Worm (Caenorhabditis elegans) whole organism, L3 larva: ENCODE data around the gene F52E4.5.

Experiments
- R02D3.7 ChIP-seq: fragments of 150-350 bp; optimal IDR thresholded peaks from 2 replicates; lab custom pipeline; 2014; ENCODE audit warnings: missing biosample characterization, missing genetic modification characterization
- ZK546.5 ChIP-seq: sonication (generic microtip); optimal IDR thresholded peaks from 2 replicates; lab custom pipeline; 2017; ENCODE audit warnings: missing biosample characterization, missing genetic modification characterization
- aly-2 ChIP-seq: fragments of 150-350 bp; optimal IDR thresholded peaks from 2 replicates; lab custom pipeline; 2014; ENCODE audit warnings: missing biosample characterization, missing genetic modification characterization
- ama-1 ChIP-seq: fragments of 150-350 bp; optimal IDR thresholded peaks from 2 replicates; lab custom pipeline; 2018
- ceh-16 ChIP-seq: sonication (generic microtip); optimal IDR thresholded peaks from 2 replicates; lab custom pipeline; 2017; ENCODE audit warnings: missing biosample characterization, missing genetic modification characterization
- ceh-28 ChIP-seq: fragments of 150-350 bp; optimal IDR thresholded peaks from 2 replicates; lab custom pipeline; 2014; ENCODE audit warnings: missing biosample characterization, missing genetic modification reagents, missing genetic modification characterization
- ceh-9 ChIP-seq: sonication (generic microtip); optimal IDR thresholded peaks from 2 replicates; lab custom pipeline; 2018; ENCODE audit warnings: missing biosample characterization, missing genetic modification characterization
- daf-12 ChIP-seq: fragments of 150-350 bp; optimal IDR thresholded peaks from 2 replicates; lab custom pipeline; 2014; ENCODE audit warnings: missing biosample characterization, missing genetic modification reagents, missing genetic modification characterization
- egl-27 ChIP-seq: sonication (generic microtip); optimal IDR thresholded peaks from 4 replicates; lab custom pipeline; 2017; ENCODE audit warnings: missing biosample characterization, missing genetic modification reagents, missing genetic modification characterization
- elt-1 ChIP-seq: fragments of 150-350 bp; optimal IDR thresholded peaks from 2 replicates; lab custom pipeline; 2014; ENCODE audit warnings: missing biosample characterization, missing genetic modification characterization
- elt-2 ChIP-seq: sonication (generic microtip); optimal IDR thresholded peaks from 2 replicates; lab custom pipeline; 2016; ENCODE audit warnings: missing genetic modification reagents, mild to moderate bottlenecking, missing genetic modification characterization, missing compliant biosample characterization
- elt-3 ChIP-seq, 3 experiments: fragments of 150-350 bp in 1 of 3; sonication (generic microtip) in 2 of 3; optimal IDR thresholded peaks; 2 replicates in 2 of 3; 4 replicates in 1 of 3; lab custom pipeline; 2014 to 2017; ENCODE audit warnings: missing biosample characterization in 3 of 3, missing genetic modification characterization in 3 of 3
- eor-1 ChIP-seq, 2 experiments: fragments of 150-350 bp; optimal IDR thresholded peaks; 2 replicates each; lab custom pipeline; 2014 to 2018; ENCODE audit warnings: missing biosample characterization in 2 of 2, missing genetic modification characterization in 2 of 2
- fkh-10 ChIP-seq: sonication (generic microtip); optimal IDR thresholded peaks from 2 replicates; lab custom pipeline; 2017; ENCODE audit warnings: missing biosample characterization, missing genetic modification reagents, missing genetic modification characterization
- fkh-2 ChIP-seq: fragments of 150-350 bp; optimal IDR thresholded peaks from 2 replicates; lab custom pipeline; 2014; ENCODE audit warnings: missing biosample characterization, missing genetic modification reagents, missing genetic modification characterization
- fos-1 ChIP-seq: fragments of 150-350 bp; optimal IDR thresholded peaks from 2 replicates; lab custom pipeline; 2014; ENCODE audit warnings: missing biosample characterization, missing genetic modification characterization
- hmg-11 ChIP-seq: sonication (generic microtip); optimal IDR thresholded peaks from 2 replicates; lab custom pipeline; 2016; ENCODE audit warnings: missing genetic modification characterization, missing compliant biosample characterization
- jun-1 ChIP-seq: fragments of 150-350 bp; optimal IDR thresholded peaks from 2 replicates; lab custom pipeline; 2014; ENCODE audit warnings: missing biosample characterization, missing genetic modification reagents, missing genetic modification characterization
- lin-15B ChIP-seq: fragments of 150-350 bp; optimal IDR thresholded peaks from 2 replicates; lab custom pipeline; 2014; ENCODE audit warnings: missing biosample characterization, missing genetic modification characterization
- lin-39 ChIP-seq: fragments of 150-350 bp; optimal IDR thresholded peaks from 2 replicates; lab custom pipeline; 2018; ENCODE audit warnings: missing biosample characterization, missing genetic modification reagents, missing genetic modification characterization
- lsy-12 ChIP-seq: sonication (generic microtip); optimal IDR thresholded peaks from 2 replicates; lab custom pipeline; 2016; ENCODE audit warnings: mild to moderate bottlenecking, missing genetic modification characterization, missing compliant biosample characterization
- mdl-1 ChIP-seq: fragments of 150-350 bp; optimal IDR thresholded peaks from 2 replicates; lab custom pipeline; 2014; ENCODE audit warnings: missing biosample characterization, missing genetic modification characterization
- mml-1 ChIP-seq: fragments of 150-350 bp; sonication (generic microtip); optimal IDR thresholded peaks from 3 replicates; lab custom pipeline; 2014; ENCODE audit warnings: missing biosample characterization, missing genetic modification characterization
- nfya-1 ChIP-seq: sonication (generic microtip); optimal IDR thresholded peaks from 2 replicates; lab custom pipeline; 2017; ENCODE audit warnings: missing genetic modification characterization, mild to moderate bottlenecking, missing compliant biosample characterization, antibody characterized with exemption, moderate library complexity; ENCODE audit not compliant: insufficient read depth
- nhr-11 ChIP-seq: fragments of 150-350 bp; optimal IDR thresholded peaks from 2 replicates; lab custom pipeline; 2014; ENCODE audit warnings: missing biosample characterization, missing genetic modification characterization
- nhr-237 ChIP-seq: fragments of 150-350 bp; optimal IDR thresholded peaks from 2 replicates; lab custom pipeline; 2014; ENCODE audit warnings: missing biosample characterization, missing genetic modification characterization
- nhr-25 ChIP-seq: sonication (generic microtip); optimal IDR thresholded peaks from 2 replicates; lab custom pipeline; 2017; ENCODE audit warnings: missing biosample characterization, missing genetic modification characterization
- nhr-28 ChIP-seq: fragments of 150-350 bp; optimal IDR thresholded peaks from 2 replicates; lab custom pipeline; 2014; ENCODE audit warnings: missing biosample characterization, missing genetic modification characterization
- nhr-76 ChIP-seq: fragments of 150-350 bp; sonication (generic microtip); optimal IDR thresholded peaks from 5 replicates; lab custom pipeline; 2014; ENCODE audit warnings: missing biosample characterization, missing genetic modification characterization
- nhr-77 ChIP-seq: fragments of 150-350 bp; optimal IDR thresholded peaks from 2 replicates; lab custom pipeline; 2014; ENCODE audit warnings: missing biosample characterization, missing genetic modification characterization
- pha-4 ChIP-seq: fragments of 150-350 bp; optimal IDR thresholded peaks from 2 replicates; lab custom pipeline; 2014; ENCODE audit warnings: missing biosample characterization, missing genetic modification reagents, missing genetic modification characterization
- pqm-1 ChIP-seq: fragments of 150-350 bp; optimal IDR thresholded peaks from 2 replicates; lab custom pipeline; 2017; ENCODE audit warnings: missing biosample characterization, missing genetic modification characterization, inconsistent platforms
- sea-2 ChIP-seq: fragments of 150-350 bp; sonication (generic microtip); optimal IDR thresholded peaks from 4 replicates; lab custom pipeline; 2014; ENCODE audit warnings: missing biosample characterization, missing genetic modification reagents, missing genetic modification characterization
- skn-1 ChIP-seq: fragments of 150-350 bp; optimal IDR thresholded peaks from 2 replicates; lab custom pipeline; 2014; ENCODE audit warnings: missing biosample characterization, missing genetic modification characterization
- tbx-2 ChIP-seq: sonication (generic microtip); optimal IDR thresholded peaks from 2 replicates; lab custom pipeline; 2016; ENCODE audit warnings: mild to moderate bottlenecking, missing genetic modification characterization, missing compliant biosample characterization
- unc-39 ChIP-seq: sonication (generic microtip); optimal IDR thresholded peaks from 4 replicates; lab custom pipeline; 2017; ENCODE audit warnings: missing biosample characterization, missing genetic modification characterization
- unc-62 ChIP-seq: fragments of 150-350 bp; sonication (generic microtip); optimal IDR thresholded peaks from 4 replicates; lab custom pipeline; 2014; ENCODE audit warnings: missing biosample characterization, missing genetic modification reagents, missing genetic modification characterization
- zag-1 ChIP-seq: fragments of 150-350 bp; optimal IDR thresholded peaks from 2 replicates; lab custom pipeline; 2014; ENCODE audit warnings: missing biosample characterization, missing genetic modification characterization
- ztf-11 ChIP-seq: fragments of 150-350 bp; optimal IDR thresholded peaks from 2 replicates; lab custom pipeline; 2014; ENCODE audit warnings: missing biosample characterization, missing genetic modification characterization
- ztf-4 ChIP-seq: fragments of 150-350 bp; optimal IDR thresholded peaks from 2 replicates; lab custom pipeline; 2014; ENCODE audit warnings: missing biosample characterization, missing genetic modification characterization

Gene F52E4.5

ce11 chrX:3127626-3128142 lies 40.5 kb upstream of the F52E4.5 start (continued):
- peak; percentile 80 for TF ChIP-seq ceh-28 (tag; lab: Kevin White, UChicago)
- no peak for TF ChIP-seq nhr-77 (tag; lab: Kevin White, UChicago)
- peak; percentile 92 for TF ChIP-seq lsy-12 (tag; lab: Kevin White, UChicago)

ce11 chrX:3126979-3127378 lies 39.8 kb upstream of the F52E4.5 start, which contains the start of gene spc-1:
Gene spc-1 (minus strand): TSS chrX:3127079.
- TF ChIP-seq pqm-1 (tag; lab: Kevin White, UChicago), result peak; percentile 47
- no peak for TF ChIP-seq tbx-2

ce11 chrX:3126233-3126632 lies 39.1 kb upstream of the F52E4.5 start:
- TF ChIP-seq pha-4 (tag; lab: Kevin White, UChicago), result no peak
- TF ChIP-seq hmg-11 (tag; lab: Kevin White, UChicago), result peak; percentile 54
- peak; percentile 49 for TF ChIP-seq nfya-1 (tag; lab: Kevin White, UChicago)
- peak; percentile 12 for TF ChIP-seq fkh-10 (GFP tag; lab: Kevin White, UChicago)
- no peak for TF ChIP-seq egl-27 (tag; lab: Kevin White, UChicago)
- TF ChIP-seq lin-39 (tag; lab: Kevin White, UChicago), result peak; percentile 89
- TF ChIP-seq, all 47 proteins: peak for 4

- no peak for TF ChIP-seq mml-1 (tag; lab: Kevin White, UChicago)
- TF ChIP-seq daf-12 (tag; lab: Kevin White, UChicago), result no peak
- TF ChIP-seq nhr-25 (tag; lab: Kevin White, UChicago), result no peak
- TF ChIP-seq fkh-2 (tag; lab: Kevin White, UChicago), result no peak
- no peak for TF ChIP-seq unc-39 (tag; lab: Kevin White, UChicago)
- TF ChIP-seq mdl-1 (tag; lab: Kevin White, UChicago), result no peak
- TF ChIP-seq eor-1 (tag; optimal IDR thresholded peaks at IDR 0.05; lab: Kevin White, UChicago), result no peak
- TF ChIP-seq ZK546.5, result no peak
- TF ChIP-seq nhr-76 (tag; lab: Kevin White, UChicago), result no peak
- TF ChIP-seq R02D3.7 (tag; lab: Kevin White, UChicago), result no peak
- TF ChIP-seq ztf-4, result no peak
Observed at ce11 chrX:3119606-3120005, 32.5 kb upstream of the F52E4.5 start.

ce11 chrX:3118596-3119287 lies 31.6 kb upstream of the F52E4.5 start:
- no peak for TF ChIP-seq lin-15B (tag; lab: Kevin White, UChicago)
- no peak for TF ChIP-seq nhr-237 (tag; lab: Kevin White, UChicago)
- no peak for TF ChIP-seq elt-3 (tag; optimal IDR thresholded peaks at IDR 0.05; lab: Kevin White, UChicago)
- TF ChIP-seq aly-2, result no peak
- TF ChIP-seq ztf-4, result no peak
- TF ChIP-seq ceh-16 (tag; lab: Kevin White, UChicago), result no peak
- no peak for TF ChIP-seq lsy-12 (tag; lab: Kevin White, UChicago)
- TF ChIP-seq unc-39 (tag; lab: Kevin White, UChicago), result no peak
- TF ChIP-seq daf-12 (tag; lab: Kevin White, UChicago), result no peak
- TF ChIP-seq nhr-28, result no peak
- no peak for TF ChIP-seq ceh-9 (tag; lab: Kevin White, UChicago)
- TF ChIP-seq eor-1 (tag; optimal IDR thresholded peaks at IDR 0.05; lab: Kevin White, UChicago), result no peak
- no peak for TF ChIP-seq R02D3.7 (tag; lab: Kevin White, UChicago)

- TF ChIP-seq sea-2 (no peak), pha-4 (tag; lab: Kevin White, UChicago) (peak; percentile 37), elt-2 (tag; lab: Kevin White, UChicago) (peak; percentile 90), fos-1 (tag; lab: Kevin White, UChicago) (no peak), pqm-1 (tag; lab: Kevin White, UChicago) (peak; percentile 79), skn-1 (tag; lab: Kevin White, UChicago) (no peak), eor-1 (tag; optimal IDR thresholded peaks at IDR 0.05; lab: Kevin White, UChicago) (no peak), ztf-11 (tag; lab: Kevin White, UChicago) (no peak), ama-1 (lab: Kevin White, UChicago) (no peak), nhr-237 (tag; lab: Kevin White, UChicago) (no peak), elt-3 (tag; optimal IDR thresholded peaks at IDR 0.05; lab: Kevin White, UChicago) (no peak), nhr-76 (tag; lab: Kevin White, UChicago) (no peak), nhr-11 (tag; lab: Kevin White, UChicago) (no peak), jun-1 (tag; lab: Kevin White, UChicago) (no peak), aly-2 (no peak), ceh-16 (tag; lab: Kevin White, UChicago) (no peak), lsy-12 (tag; lab: Kevin White, UChicago) (no peak), nhr-25 (tag; lab: Kevin White, UChicago) (no peak), unc-62 (no peak), zag-1 (tag; lab: Kevin White, UChicago) (no peak), egl-27 (tag; lab: Kevin White, UChicago) (no peak), ceh-9 (tag; lab: Kevin White, UChicago) (no peak), mdl-1 (tag; lab: Kevin White, UChicago) (no peak), elt-1 (tag; lab: Kevin White, UChicago) (no peak)
Observed at ce11 chrX:3117204-3117603, 30.1 kb upstream of the F52E4.5 start.
